Fruit fly (Drosophila melanogaster) whole organism, embryonic: Measurements from ENCODE around the gene NimC3.

Experiments used
- Aef1 ChIP-seq: fragments of 200-800 bp; sonication (Bioruptor generic); IDR thresholded peaks from 3 replicates; pipeline ENCODE4 v1.3.6; 2022; ENCODE audit warnings: missing biosample characterization, missing genetic modification characterization
- Atf6 ChIP-seq: fragments of 200-800 bp; sonication (Bioruptor generic); IDR thresholded peaks from 2 replicates; pipeline ENCODE4 v1.3.6; 2022; ENCODE audit warnings: missing biosample characterization, missing genetic modification characterization
- B-H1 ChIP-seq: fragments of 200-800 bp; sonication (Bioruptor generic); IDR thresholded peaks from 3 replicates; pipeline ENCODE4 v1.3.6; 2022; ENCODE audit warnings: missing biosample characterization, missing genetic modification characterization
- BEAF-32 ChIP-seq: fragments of 200-800 bp; sonication (Bioruptor generic); optimal IDR thresholded peaks from 3 replicates; lab custom pipeline; 2017; ENCODE audit warnings: missing biosample characterization, missing genetic modification characterization, mild to moderate bottlenecking, moderate library complexity, missing genetic modification reagents
- Bteb2 ChIP-seq: fragments of 200-800 bp; sonication (Bioruptor generic); optimal IDR thresholded peaks from 2 replicates; lab custom pipeline; 2016; ENCODE audit warnings: missing biosample characterization, missing genetic modification characterization
- CG10209 ChIP-seq: fragments of 200-800 bp; sonication (Bioruptor generic); optimal IDR thresholded peaks from 3 replicates; lab custom pipeline; 2017; ENCODE audit warnings: missing biosample characterization, mild to moderate bottlenecking, missing genetic modification characterization, missing genetic modification reagents
- CG10366 ChIP-seq: fragments of 200-800 bp; sonication (Bioruptor generic); IDR thresholded peaks from 2 replicates; pipeline ENCODE4 v1.3.6; 2022; ENCODE audit warnings: missing biosample characterization, missing genetic modification characterization
- CG10543 ChIP-seq: fragments of 200-800 bp; sonication (Bioruptor generic); optimal IDR thresholded peaks from 3 replicates; lab custom pipeline; 2017; ENCODE audit warnings: missing biosample characterization, mild to moderate bottlenecking, missing genetic modification characterization, moderate library complexity
- CG11085 ChIP-seq: fragments of 200-800 bp; sonication (Bioruptor generic); IDR thresholded peaks from 2 replicates; pipeline ENCODE4 v1.3.6; 2022; ENCODE audit warnings: missing biosample characterization, missing genetic modification characterization
- CG11504 ChIP-seq: fragments of 200-800 bp; sonication (Bioruptor generic); optimal IDR thresholded peaks from 3 replicates; lab custom pipeline; 2019; ENCODE audit warnings: missing biosample characterization, mild to moderate bottlenecking, missing genetic modification characterization, moderate library complexity
- CG12942 ChIP-seq: fragments of 200-800 bp; sonication (Bioruptor generic); optimal IDR thresholded peaks from 3 replicates; lab custom pipeline; 2016; ENCODE audit warnings: missing biosample characterization, missing genetic modification characterization
- CG14667 ChIP-seq: fragments of 200-800 bp; sonication (Bioruptor generic); IDR thresholded peaks from 2 replicates; pipeline ENCODE4 v1.3.6; 2022; ENCODE audit warnings: missing biosample characterization, missing genetic modification characterization
- CG16813 ChIP-seq: fragments of 200-800 bp; sonication (Bioruptor generic); IDR thresholded peaks from 3 replicates; pipeline ENCODE4 v1.3.6; 2022; ENCODE audit warnings: missing biosample characterization, missing genetic modification characterization; ENCODE audit not compliant: partially characterized antibody
- CG16815 ChIP-seq: fragments of 200-800 bp; sonication (Bioruptor generic); optimal IDR thresholded peaks from 3 replicates; lab custom pipeline; 2017; ENCODE audit warnings: missing biosample characterization, mild to moderate bottlenecking, missing genetic modification characterization
- CG17568 ChIP-seq: fragments of 200-800 bp; sonication (Bioruptor generic); optimal IDR thresholded peaks from 2 replicates; lab custom pipeline; 2018; ENCODE audit warnings: missing biosample characterization, mild to moderate bottlenecking, missing genetic modification characterization, moderate library complexity
- CG17912 ChIP-seq: fragments of 200-800 bp; sonication (Bioruptor generic); optimal IDR thresholded peaks from 2 replicates; lab custom pipeline; 2018; ENCODE audit warnings: missing biosample characterization, mild to moderate bottlenecking, missing genetic modification characterization
- CG18619 ChIP-seq: fragments of 200-800 bp; sonication (Bioruptor generic); optimal IDR thresholded peaks from 3 replicates; lab custom pipeline; 2017; ENCODE audit warnings: missing biosample characterization, mild to moderate bottlenecking, missing genetic modification characterization
- CG30431 ChIP-seq: fragments of 200-800 bp; sonication (Bioruptor generic); optimal IDR thresholded peaks from 2 replicates; lab custom pipeline; 2017; ENCODE audit warnings: missing biosample characterization, missing genetic modification characterization
- CG3065 ChIP-seq: fragments of 200-800 bp; sonication (Bioruptor generic); optimal IDR thresholded peaks from 2 replicates; lab custom pipeline; 2016; ENCODE audit warnings: missing biosample characterization, missing genetic modification characterization
- CG34422 ChIP-seq: fragments of 200-800 bp; sonication (Bioruptor generic); IDR thresholded peaks from 3 replicates; pipeline ENCODE4 v1.3.6; 2022; ENCODE audit warnings: missing biosample characterization, missing genetic modification characterization
- CG3726 ChIP-seq: fragments of 200-800 bp; sonication (Bioruptor generic); IDR thresholded peaks from 3 replicates; pipeline ENCODE4, ENCODE4 v1.3.6; 2022; ENCODE audit warnings: missing biosample characterization, missing genetic modification characterization
- CG7786 ChIP-seq: fragments of 200-800 bp; sonication (Bioruptor generic); optimal IDR thresholded peaks from 2 replicates; lab custom pipeline; 2016; ENCODE audit warnings: missing biosample characterization, missing genetic modification characterization
- CG8089 ChIP-seq: fragments of 200-800 bp; sonication (Bioruptor generic); optimal IDR thresholded peaks from 3 replicates; lab custom pipeline; 2016; ENCODE audit warnings: missing biosample characterization, missing genetic modification characterization
- Drgx ChIP-seq: fragments of 200-800 bp; sonication (Bioruptor generic); IDR thresholded peaks from 2 replicates; pipeline ENCODE4 v1.3.6; 2022; ENCODE audit warnings: missing biosample characterization, missing genetic modification characterization
- HLH3B ChIP-seq: fragments of 200-800 bp; sonication (Bioruptor generic); IDR thresholded peaks from 2 replicates; pipeline ENCODE4 v1.3.6; 2022; ENCODE audit warnings: missing biosample characterization, missing genetic modification characterization
- Jarid2 ChIP-seq: fragments of 200-800 bp; sonication (Bioruptor generic); optimal IDR thresholded peaks from 3 replicates; lab custom pipeline; 2017; ENCODE audit warnings: mild to moderate bottlenecking, missing biosample characterization, missing genetic modification reagents, missing genetic modification characterization
- Lpt ChIP-seq: fragments of >200 bp; optimal IDR thresholded peaks from 2 replicates; lab custom pipeline; 2018; ENCODE audit warnings: missing biosample characterization, missing genetic modification characterization
- Mrtf ChIP-seq: fragments of 200-800 bp; sonication (Bioruptor generic); IDR thresholded peaks from 3 replicates; pipeline ENCODE4 v1.3.6; 2022; ENCODE audit warnings: missing biosample characterization, missing genetic modification characterization
- NC2α ChIP-seq: fragments of 200-800 bp; sonication (Bioruptor generic); optimal IDR thresholded peaks from 2 replicates; lab custom pipeline; 2016; ENCODE audit warnings: missing biosample characterization, missing genetic modification characterization
- Oaz ChIP-seq: fragments of 200-800 bp; sonication (Bioruptor generic); IDR thresholded peaks from 2 replicates; pipeline ENCODE4 v1.3.6; 2022; ENCODE audit warnings: missing biosample characterization, missing genetic modification characterization
- Rfx ChIP-seq: fragments of 200-800 bp; sonication (Bioruptor generic); IDR thresholded peaks from 2 replicates; pipeline ENCODE4 v1.3.6; 2022; ENCODE audit warnings: missing biosample characterization, missing genetic modification characterization
- Rx ChIP-seq: fragments of 200-800 bp; sonication (Bioruptor generic); IDR thresholded peaks from 2 replicates; pipeline ENCODE4 v1.3.6; 2022; ENCODE audit warnings: missing biosample characterization, missing genetic modification characterization
- Side ChIP-seq: fragments of 200-800 bp; sonication (Bioruptor generic); optimal IDR thresholded peaks from 2 replicates; lab custom pipeline; 2016; ENCODE audit warnings: missing biosample characterization, missing genetic modification characterization
- ase ChIP-seq: fragments of 200-800 bp; sonication (Bioruptor generic); IDR thresholded peaks from 3 replicates; pipeline ENCODE4 v1.3.6; 2022; ENCODE audit warnings: missing biosample characterization, missing genetic modification characterization
- bbx ChIP-seq: fragments of 200-800 bp; sonication (Bioruptor generic); IDR thresholded peaks from 2 replicates; pipeline ENCODE4 v1.3.6; 2022; ENCODE audit warnings: missing biosample characterization, missing genetic modification characterization; ENCODE audit not compliant: partially characterized antibody
- cwo ChIP-seq: fragments of 200-800 bp; sonication (Bioruptor generic); optimal IDR thresholded peaks from 3 replicates; lab custom pipeline; 2017; ENCODE audit warnings: missing biosample characterization, missing genetic modification characterization, mild to moderate bottlenecking, moderate library complexity, missing genetic modification reagents
- fd102C ChIP-seq: fragments of 200-800 bp; sonication (Bioruptor generic); optimal IDR thresholded peaks from 2 replicates; lab custom pipeline; 2018; ENCODE audit warnings: missing biosample characterization, mild to moderate bottlenecking, missing genetic modification characterization, moderate library complexity
- gcm ChIP-seq: fragments of 200-800 bp; sonication (Bioruptor generic); optimal IDR thresholded peaks from 2 replicates; lab custom pipeline; 2019; ENCODE audit warnings: missing biosample characterization, mild to moderate bottlenecking, missing genetic modification characterization, moderate library complexity
- gro ChIP-seq: fragments of 200-800 bp; sonication (Bioruptor generic); optimal IDR thresholded peaks from 2 replicates; lab custom pipeline; 2016; ENCODE audit warnings: missing biosample characterization, missing genetic modification characterization
- gt ChIP-seq: fragments of 200-800 bp; sonication (Bioruptor generic); IDR thresholded peaks from 2 replicates; pipeline ENCODE4 v1.3.6; 2022; ENCODE audit warnings: missing biosample characterization, missing genetic modification characterization
- hb ChIP-seq: fragments of 200-800 bp; sonication (Bioruptor generic); IDR thresholded peaks from 3 replicates; pipeline ENCODE4 v1.3.6; 2022; ENCODE audit warnings: missing biosample characterization, missing genetic modification characterization; ENCODE audit not compliant: partially characterized antibody
- org-1 ChIP-seq: fragments of 200-800 bp; sonication (Bioruptor generic); optimal IDR thresholded peaks from 2 replicates; lab custom pipeline; 2017; ENCODE audit warnings: missing biosample characterization, missing genetic modification characterization
- pb ChIP-seq: fragments of 200-800 bp; sonication (Bioruptor generic); optimal IDR thresholded peaks from 3 replicates; lab custom pipeline; 2016; ENCODE audit warnings: missing biosample characterization, missing genetic modification characterization
- sc ChIP-seq, 3 experiments: fragments of >200 bp in 2 of 3; fragments of 200-800 bp in 1 of 3; sonication (Bioruptor generic) in 1 of 3; optimal IDR thresholded peaks; 2 replicates in 2 of 3; 3 replicates in 1 of 3; lab custom pipeline; 2017; ENCODE audit warnings: mild to moderate bottlenecking in 1 of 3, missing biosample characterization in 1 of 3, missing genetic modification characterization in 1 of 3, missing genetic modification reagents in 1 of 3
- sim ChIP-seq: fragments of 200-800 bp; sonication (Bioruptor generic); IDR thresholded peaks from 2 replicates; pipeline ENCODE4 v1.3.6; 2022; ENCODE audit warnings: missing biosample characterization, missing genetic modification characterization
- slbo ChIP-seq: fragments of 200-800 bp; sonication (Bioruptor generic); IDR thresholded peaks from 2 replicates; pipeline ENCODE4 v1.3.6; 2022; ENCODE audit warnings: missing biosample characterization, missing genetic modification characterization
- sna ChIP-seq: fragments of 200-800 bp; sonication (Bioruptor generic); IDR thresholded peaks from 2 replicates; pipeline ENCODE4 v1.3.6; 2022; ENCODE audit warnings: missing biosample characterization, missing genetic modification characterization; ENCODE audit not compliant: partially characterized antibody
- tup ChIP-seq: fragments of 200-800 bp; sonication (Bioruptor generic); optimal IDR thresholded peaks from 2 replicates; lab custom pipeline; 2016; ENCODE audit warnings: missing biosample characterization, mild to moderate bottlenecking, missing genetic modification characterization, moderate library complexity
- zen2 ChIP-seq: fragments of 200-800 bp; sonication (Bioruptor generic); IDR thresholded peaks from 3 replicates; pipeline ENCODE4 v1.3.6; 2022; ENCODE audit warnings: missing biosample characterization, missing genetic modification characterization; ENCODE audit not compliant: partially characterized antibody

The NimC3 gene

dm6 chr2L:14024051-14024745 lies 4.2 kb upstream of the NimC3 start (continued):
- TF ChIP-seq CG17912 (GFP tag; lab: Kevin White, UChicago): peak; percentile 100
- peak; percentile 100 for TF ChIP-seq CG17568 (GFP tag; lab: Kevin White, UChicago)
- TF ChIP-seq CG14667 (GFP tag; lab: Robert Waterston, UW): peak; percentile 92
- peak; percentile 42 for TF ChIP-seq BEAF-32 (GFP tag; lab: Kevin White, UChicago)
- TF ChIP-seq gt (GFP tag; lab: Robert Waterston, UW): peak; percentile 95
- TF ChIP-seq Aef1 (GFP tag; lab: Robert Waterston, UW): peak; percentile 93
- peak; percentile 100 for TF ChIP-seq fd102C (GFP tag; lab: Kevin White, UChicago)
- TF ChIP-seq Oaz: peak; percentile 94
- peak; percentile 95 for TF ChIP-seq CG34422 (GFP tag; lab: Robert Waterston, UW)
- peak; percentile 98 for TF ChIP-seq gro (GFP tag; lab: Kevin White, UChicago)
- TF ChIP-seq Jarid2 (GFP tag; lab: Kevin White, UChicago): peak; percentile 99
- TF ChIP-seq tup (GFP tag; lab: Kevin White, UChicago): peak; percentile 100
- TF ChIP-seq CG16813 (GFP tag; lab: Robert Waterston, UW): no peak
- TF ChIP-seq pb: peak; percentile 99
- TF ChIP-seq CG16815 (GFP tag; lab: Kevin White, UChicago): peak; percentile 91
- peak; percentile 95 for TF ChIP-seq CG10366
- peak; percentile 100 for TF ChIP-seq CG12942 (GFP tag; lab: Kevin White, UChicago)
- TF ChIP-seq CG10209 (GFP tag; lab: Kevin White, UChicago): peak; percentile 100
- peak; percentile 97 for TF ChIP-seq cwo
- TF ChIP-seq slbo: peak; percentile 91
- TF ChIP-seq zen2 (GFP tag; lab: Robert Waterston, UW): no peak
- no peak for TF ChIP-seq bbx (GFP tag; lab: Robert Waterston, UW)
- peak; percentile 99 for TF ChIP-seq gcm (GFP tag; lab: Kevin White, UChicago)
- peak; percentile 99 for TF ChIP-seq Atf6
- TF ChIP-seq Rx (GFP tag; lab: Robert Waterston, UW): peak; percentile 97
- TF ChIP-seq Side (GFP tag; lab: Kevin White, UChicago): peak; percentile 100
- peak; percentile 98 for TF ChIP-seq Bteb2
- TF ChIP-seq Mrtf (GFP tag; lab: Robert Waterston, UW): peak; percentile 97
- TF ChIP-seq Drgx (GFP tag; lab: Robert Waterston, UW): peak; percentile 88
- TF ChIP-seq Lpt (GFP tag; lab: Kevin White, UChicago): no peak
- peak; percentile 99 for TF ChIP-seq HLH3B (GFP tag; lab: Robert Waterston, UW)
- peak; percentile 97 for TF ChIP-seq CG11085 (GFP tag; lab: Robert Waterston, UW)
- TF ChIP-seq hb (GFP tag; lab: Robert Waterston, UW): peak; percentile 51; the same call in 1 of the 3 replicates
- peak; percentile 99 for TF ChIP-seq sim (GFP tag; lab: Robert Waterston, UW)
- peak; percentile 98 for TF ChIP-seq ase
- TF ChIP-seq CG10543 (GFP tag; lab: Kevin White, UChicago): peak; percentile 100
- peak; percentile 65; the same call in 1 of the 2 replicates for TF ChIP-seq sna
- peak; percentile 100 for TF ChIP-seq org-1 (GFP tag; lab: Kevin White, UChicago)
- TF ChIP-seq sc (optimal IDR thresholded peaks at IDR 0.05; lab: Kevin White, UChicago): no peak
- peak; percentile 100 for TF ChIP-seq sc (GFP tag; optimal IDR thresholded peaks at IDR 0.05; lab: Kevin White, UChicago)
- TF ChIP-seq CG18619 (GFP tag; lab: Kevin White, UChicago): peak; percentile 100
- TF ChIP-seq CG8089 (GFP tag; lab: Kevin White, UChicago): peak; percentile 100
- peak; percentile 98 for TF ChIP-seq CG7786 (GFP tag; lab: Kevin White, UChicago)
- TF ChIP-seq CG3726 (GFP tag; lab: Robert Waterston, UW): peak; percentile 99
- TF ChIP-seq CG30431 (GFP tag; lab: Kevin White, UChicago): peak; percentile 99
- peak; percentile 100 for TF ChIP-seq NC2α (GFP tag; lab: Kevin White, UChicago)
- TF ChIP-seq B-H1: peak; percentile 98
- peak; percentile 96 for TF ChIP-seq CG11504 (tag; lab: Kevin White, UChicago)
- peak; percentile 98 for TF ChIP-seq Rfx (GFP tag; lab: Robert Waterston, UW)
- peak; percentile 99 for TF ChIP-seq CG3065 (GFP tag; lab: Kevin White, UChicago)
